Worm (Caenorhabditis elegans) whole organism, mixed stage, embryonic: ENCODE data around the gene snb-2.
A peak's percentile ranks its signal among the peaks of the same experiment; 100 is the strongest.

ENCODE experiments used
- M03D4.4 ChIP-seq: sonication (generic microtip); optimal IDR thresholded peaks from 2 replicates; lab custom pipeline; 2017; ENCODE audit warnings: mild to moderate bottlenecking, missing genetic modification characterization, missing compliant biosample characterization
- bed-3 ChIP-seq: fragments of 200-800 bp; sonication (Bioruptor generic); optimal IDR thresholded peaks from 3 replicates; lab custom pipeline; 2018; ENCODE audit warnings: mild to moderate bottlenecking, missing genetic modification characterization, moderate library complexity, missing compliant biosample characterization
- blmp-1 ChIP-seq: fragments of 150-350 bp; optimal IDR thresholded peaks from 2 replicates; lab custom pipeline; 2014; ENCODE audit warnings: missing biosample characterization, missing genetic modification characterization
- ceh-39 ChIP-seq: fragments of 150-350 bp; optimal IDR thresholded peaks from 2 replicates; lab custom pipeline; 2014; ENCODE audit warnings: missing biosample characterization, missing genetic modification characterization
- ceh-43 ChIP-seq: fragments of 200-800 bp; sonication (Bioruptor generic); optimal IDR thresholded peaks from 2 replicates; lab custom pipeline; 2018; ENCODE audit warnings: mild to moderate bottlenecking, missing genetic modification characterization, moderate library complexity, missing compliant biosample characterization
- ceh-83 ChIP-seq: fragments of 200-800 bp; sonication (Bioruptor generic); optimal IDR thresholded peaks from 2 replicates; lab custom pipeline; 2018; ENCODE audit warnings: mild to moderate bottlenecking, missing genetic modification characterization, missing compliant biosample characterization
- ces-1 ChIP-seq: fragments of 150-350 bp; optimal IDR thresholded peaks from 2 replicates; lab custom pipeline; 2014; ENCODE audit warnings: missing biosample characterization, missing genetic modification reagents, missing genetic modification characterization
- cnd-1 ChIP-seq: fragments of 200-800 bp; sonication (Bioruptor generic); optimal IDR thresholded peaks from 2 replicates; lab custom pipeline; 2018; ENCODE audit warnings: mild to moderate bottlenecking, missing genetic modification characterization, missing compliant biosample characterization
- drap-1 ChIP-seq: fragments of 200-800 bp; sonication (Bioruptor generic); optimal IDR thresholded peaks from 3 replicates; lab custom pipeline; 2018; ENCODE audit warnings: mild to moderate bottlenecking, missing genetic modification characterization, missing compliant biosample characterization
- elt-1 ChIP-seq: sonication (generic microtip); optimal IDR thresholded peaks from 2 replicates; lab custom pipeline; 2017; ENCODE audit warnings: missing genetic modification characterization, mild to moderate bottlenecking, missing compliant biosample characterization, antibody characterized with exemption, moderate library complexity, borderline replicate concordance; ENCODE audit not compliant: insufficient read depth
- elt-3 ChIP-seq: fragments of 150-350 bp; optimal IDR thresholded peaks from 2 replicates; lab custom pipeline; 2014; ENCODE audit warnings: missing biosample characterization, missing genetic modification characterization
- flh-1 ChIP-seq: fragments of 200-800 bp; sonication (Bioruptor generic); optimal IDR thresholded peaks from 2 replicates; lab custom pipeline; 2018; ENCODE audit warnings: mild to moderate bottlenecking, missing genetic modification characterization, moderate library complexity, missing compliant biosample characterization
- ham-2 ChIP-seq: fragments of 200-800 bp; sonication (Bioruptor generic); optimal IDR thresholded peaks from 2 replicates; lab custom pipeline; 2018; ENCODE audit warnings: mild to moderate bottlenecking, missing genetic modification characterization, missing compliant biosample characterization
- hlh-1 ChIP-seq: fragments of 150-350 bp; optimal IDR thresholded peaks from 2 replicates; lab custom pipeline; 2014; ENCODE audit warnings: missing biosample characterization, missing genetic modification reagents, missing genetic modification characterization
- lin-13 ChIP-seq: fragments of 150-350 bp; optimal IDR thresholded peaks from 2 replicates; lab custom pipeline; 2014; ENCODE audit warnings: missing biosample characterization, missing genetic modification characterization
- lin-32 ChIP-seq: fragments of 200-800 bp; sonication (Bioruptor generic); optimal IDR thresholded peaks from 2 replicates; lab custom pipeline; 2018; ENCODE audit warnings: mild to moderate bottlenecking, missing genetic modification characterization, missing compliant biosample characterization
- lsy-2 ChIP-seq: fragments of 150-350 bp; optimal IDR thresholded peaks from 2 replicates; lab custom pipeline; 2014; ENCODE audit warnings: missing biosample characterization, missing genetic modification characterization
- mep-1 ChIP-seq: fragments of 150-350 bp; optimal IDR thresholded peaks from 2 replicates; lab custom pipeline; 2017; ENCODE audit warnings: missing biosample characterization, missing genetic modification reagents, missing genetic modification characterization, inconsistent platforms
- mls-2 ChIP-seq: sonication (generic microtip); optimal IDR thresholded peaks from 2 replicates; lab custom pipeline; 2016; ENCODE audit warnings: mild to moderate bottlenecking, missing genetic modification characterization, moderate library complexity, missing compliant biosample characterization
- nhr-12 ChIP-seq: fragments of 150-350 bp; optimal IDR thresholded peaks from 2 replicates; lab custom pipeline; 2014; ENCODE audit warnings: missing biosample characterization, missing genetic modification characterization
- nhr-2 ChIP-seq: fragments of 150-350 bp; optimal IDR thresholded peaks from 2 replicates; lab custom pipeline; 2014; ENCODE audit warnings: missing biosample characterization, missing genetic modification characterization
- nhr-237 ChIP-seq: fragments of 150-350 bp; optimal IDR thresholded peaks from 2 replicates; lab custom pipeline; 2014; ENCODE audit warnings: missing biosample characterization, missing genetic modification characterization
- nhr-76 ChIP-seq: sonication (generic microtip); optimal IDR thresholded peaks from 2 replicates; lab custom pipeline; 2017; ENCODE audit warnings: missing biosample characterization, missing genetic modification characterization
- pha-4 ChIP-seq: fragments of 150-350 bp; optimal IDR thresholded peaks from 2 replicates; lab custom pipeline; 2018; ENCODE audit warnings: missing biosample characterization, missing genetic modification reagents, missing genetic modification characterization
- sem-2 ChIP-seq: fragments of 200-800 bp; sonication (Bioruptor generic); optimal IDR thresholded peaks from 2 replicates; lab custom pipeline; 2018; ENCODE audit warnings: mild to moderate bottlenecking, missing genetic modification characterization, missing compliant biosample characterization
- snpc-4 ChIP-seq: fragments of 150-350 bp; optimal IDR thresholded peaks from 2 replicates; lab custom pipeline; 2014; ENCODE audit warnings: missing biosample characterization, missing genetic modification characterization
- sptf-1 ChIP-seq: sonication (generic microtip); optimal IDR thresholded peaks from 2 replicates; lab custom pipeline; 2017; ENCODE audit warnings: mild to moderate bottlenecking, missing genetic modification characterization, moderate library complexity, missing compliant biosample characterization
- tbx-8 ChIP-seq: fragments of 200-800 bp; sonication (Bioruptor generic); optimal IDR thresholded peaks from 2 replicates; lab custom pipeline; 2018; ENCODE audit warnings: mild to moderate bottlenecking, missing genetic modification characterization, moderate library complexity, missing compliant biosample characterization
- unc-120 ChIP-seq: sonication (generic microtip); optimal IDR thresholded peaks from 2 replicates; lab custom pipeline; 2017; ENCODE audit warnings: missing genetic modification characterization, missing compliant biosample characterization; ENCODE audit not compliant: poor library complexity, severe bottlenecking
- unc-39 ChIP-seq: fragments of 150-350 bp; optimal IDR thresholded peaks from 2 replicates; lab custom pipeline; 2014; ENCODE audit warnings: missing biosample characterization, missing genetic modification characterization
- unc-62 ChIP-seq: fragments of 150-350 bp; optimal IDR thresholded peaks from 2 replicates; lab custom pipeline; 2014; ENCODE audit warnings: missing biosample characterization, missing genetic modification reagents, missing genetic modification characterization
- zip-8 ChIP-seq: fragments of 150-350 bp; optimal IDR thresholded peaks from 2 replicates; lab custom pipeline; 2014; ENCODE audit warnings: missing biosample characterization, missing genetic modification characterization
- ztf-11 ChIP-seq: fragments of 150-350 bp; optimal IDR thresholded peaks from 2 replicates; lab custom pipeline; 2014; ENCODE audit warnings: missing biosample characterization, missing genetic modification characterization

Gene snb-2

DNA sequence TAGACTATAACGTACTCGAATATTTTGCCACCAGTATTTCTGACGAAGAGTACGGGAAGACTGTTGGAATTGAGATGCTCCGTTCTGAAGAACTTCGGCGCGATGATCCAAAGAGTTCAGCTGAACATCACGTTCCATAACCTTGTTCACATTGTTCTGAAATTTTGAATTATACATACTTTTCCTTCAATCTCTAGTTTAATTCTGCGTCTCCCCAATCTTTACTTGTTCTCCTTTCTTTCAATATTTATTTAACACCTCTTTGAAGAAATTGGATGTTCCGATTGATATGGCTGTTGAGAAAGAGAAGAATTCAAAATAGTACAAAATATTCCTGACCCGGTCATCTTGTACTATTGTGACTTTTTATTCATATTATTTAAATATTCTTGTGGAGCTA lies 863 bp downstream of the snb-2 start, which contains the start of gene F23H12.3:
F23H12.3 (plus strand) TSS at position 301 of the 400 bp plus-strand sequence.
- TF ChIP-seq lin-32 (GFP tag; lab: Kevin White, UChicago), result no peak
- TF ChIP-seq elt-3 (tag; lab: Kevin White, UChicago), result no peak
- no peak for TF ChIP-seq unc-120
- TF ChIP-seq ztf-11 (tag; lab: Kevin White, UChicago), result no peak
- no peak for TF ChIP-seq mep-1 (tag; lab: Kevin White, UChicago)
- TF ChIP-seq drap-1 (GFP tag; lab: Kevin White, UChicago), result no peak
- TF ChIP-seq elt-1, result no peak
- no peak for TF ChIP-seq M03D4.4 (tag; lab: Kevin White, UChicago)
- no peak for TF ChIP-seq lin-13

- TF ChIP-seq lsy-2 (tag; lab: Kevin White, UChicago), result peak; percentile 86
- TF ChIP-seq elt-1, result peak; percentile 5
- TF ChIP-seq ceh-39 (tag; lab: Kevin White, UChicago), result peak; percentile 47
- TF ChIP-seq unc-62 (GFP tag; lab: Kevin White, UChicago), result peak; percentile 50
- TF ChIP-seq ceh-83 (GFP tag; lab: Kevin White, UChicago), result peak; percentile 58
- peak; percentile 79 for TF ChIP-seq mls-2 (tag; lab: Kevin White, UChicago)
- TF ChIP-seq nhr-12 (tag; lab: Kevin White, UChicago), result no peak
- TF ChIP-seq elt-3 (tag; lab: Kevin White, UChicago), result no peak
- peak; percentile 77 for TF ChIP-seq pha-4 (tag; lab: Kevin White, UChicago)
- TF ChIP-seq flh-1 (GFP tag; lab: Kevin White, UChicago), result no peak
- TF ChIP-seq ztf-11 (tag; lab: Kevin White, UChicago), result peak; percentile 24
- peak; percentile 65 for TF ChIP-seq M03D4.4 (tag; lab: Kevin White, UChicago)
- peak; percentile 30 for TF ChIP-seq bed-3 (GFP tag; lab: Kevin White, UChicago)
- TF ChIP-seq hlh-1 (tag; lab: Kevin White, UChicago), result peak; percentile 32
- peak; percentile 58 for TF ChIP-seq ceh-43 (GFP tag; lab: Kevin White, UChicago)
- TF ChIP-seq blmp-1 (tag; lab: Kevin White, UChicago), result no peak
- TF ChIP-seq mep-1 (tag; lab: Kevin White, UChicago), result peak; percentile 96
- TF ChIP-seq lin-13, result peak; percentile 98
- peak; percentile 26 for TF ChIP-seq sem-2
- TF ChIP-seq cnd-1 (tag; lab: Kevin White, UChicago), result peak; percentile 62
- TF ChIP-seq nhr-2 (tag; lab: Kevin White, UChicago), result peak; percentile 31
- no peak for TF ChIP-seq zip-8 (tag; lab: Kevin White, UChicago)
- TF ChIP-seq nhr-237 (tag; lab: Kevin White, UChicago), result peak; percentile 94
- peak; percentile 47 for TF ChIP-seq ces-1
- no peak for TF ChIP-seq unc-39 (tag; lab: Kevin White, UChicago)
- peak; percentile 34 for TF ChIP-seq unc-120
- no peak for TF ChIP-seq snpc-4 (tag; lab: Kevin White, UChicago)
- TF ChIP-seq sptf-1 (tag; lab: Kevin White, UChicago), result peak; percentile 86
- peak; percentile 38 for TF ChIP-seq drap-1 (GFP tag; lab: Kevin White, UChicago)
Observed at ce11 chrV:12343419-12343969, 2.2 kb downstream of the snb-2 start, which contains the start of gene tomm-20. Gene tomm-20, minus strand, starts transcription at chrV:12343469.

- TF ChIP-seq elt-3 (tag; lab: Kevin White, UChicago), result no peak
- TF ChIP-seq blmp-1 (tag; lab: Kevin White, UChicago), result no peak
- no peak for TF ChIP-seq nhr-12 (tag; lab: Kevin White, UChicago)
- TF ChIP-seq bed-3 (GFP tag; lab: Kevin White, UChicago), result no peak
- TF ChIP-seq mep-1 (tag; lab: Kevin White, UChicago), result no peak
- TF ChIP-seq tbx-8 (GFP tag; lab: Kevin White, UChicago), result no peak
- no peak for TF ChIP-seq ham-2 (GFP tag; lab: Kevin White, UChicago)
- no peak for TF ChIP-seq nhr-76
- no peak for TF ChIP-seq cnd-1 (tag; lab: Kevin White, UChicago)
Observed at ce11 chrV:12337894-12338293, 7.8 kb downstream of the snb-2 start, which contains the start of gene twk-13. Gene twk-13, minus strand, starts transcription at chrV:12337994.

- no peak for TF ChIP-seq nhr-12 (tag; lab: Kevin White, UChicago)
- TF ChIP-seq unc-62 (GFP tag; lab: Kevin White, UChicago), result peak; percentile 10
Observed at ce11 chrV:12334387-12334786, 11.3 kb downstream of the snb-2 start.
